Worm (Caenorhabditis elegans) whole organism, late embryonic: ENCODE results near the gene irg-5.
A peak's percentile ranks its signal among the peaks of the same experiment; 100 is the strongest.

ENCODE experiments used
- C38D4.7 ChIP-seq: fragments of 200-800 bp; sonication (Bioruptor generic); optimal IDR thresholded peaks from 2 replicates; lab custom pipeline; 2018; ENCODE audit warnings: mild to moderate bottlenecking, missing genetic modification characterization, moderate library complexity, missing compliant biosample characterization
- K09A11.1 ChIP-seq: sonication (generic microtip); optimal IDR thresholded peaks from 2 replicates; lab custom pipeline; 2017; ENCODE audit warnings: antibody characterized with exemption, mild to moderate bottlenecking, missing genetic modification characterization, missing compliant biosample characterization; ENCODE audit not compliant: insufficient read depth
- T23F11.4 ChIP-seq: fragments of 200-800 bp; sonication (Bioruptor generic); optimal IDR thresholded peaks from 2 replicates; lab custom pipeline; 2018; ENCODE audit warnings: mild to moderate bottlenecking, missing genetic modification characterization, missing compliant biosample characterization
- Y22D7AL.16 ChIP-seq: sonication (generic microtip); optimal IDR thresholded peaks from 2 replicates; lab custom pipeline; 2016; ENCODE audit warnings: missing genetic modification characterization, missing compliant biosample characterization
- ceh-18 ChIP-seq: sonication (generic microtip); optimal IDR thresholded peaks from 2 replicates; lab custom pipeline; 2016; ENCODE audit warnings: missing genetic modification characterization, missing compliant biosample characterization
- ceh-2 ChIP-seq: sonication (generic microtip); optimal IDR thresholded peaks from 2 replicates; lab custom pipeline; 2016; ENCODE audit warnings: missing genotype, missing genetic modification characterization, missing compliant biosample characterization
- ceh-22 ChIP-seq: sonication (generic microtip); optimal IDR thresholded peaks from 2 replicates; lab custom pipeline; 2017; ENCODE audit warnings: missing biosample characterization, missing genetic modification characterization
- ceh-30 ChIP-seq: fragments of 150-350 bp; optimal IDR thresholded peaks from 2 replicates; lab custom pipeline; 2014; ENCODE audit warnings: missing biosample characterization, missing genetic modification characterization
- ceh-31 ChIP-seq: sonication (generic microtip); optimal IDR thresholded peaks from 2 replicates; lab custom pipeline; 2016; ENCODE audit warnings: missing genetic modification characterization, missing compliant biosample characterization
- ceh-34 ChIP-seq: sonication (generic microtip); optimal IDR thresholded peaks from 2 replicates; lab custom pipeline; 2016; ENCODE audit warnings: mild to moderate bottlenecking, missing genetic modification characterization, missing compliant biosample characterization
- ceh-45 ChIP-seq: fragments of 200-800 bp; sonication (Bioruptor generic); IDR thresholded peaks from 2 replicates; pipeline ENCODE4 v1.3.6; 2022; ENCODE audit warnings: missing genetic modification reagents, missing genetic modification characterization, missing compliant biosample characterization
- ceh-48 ChIP-seq: sonication (generic microtip); optimal IDR thresholded peaks from 2 replicates; lab custom pipeline; 2016; ENCODE audit warnings: missing genetic modification characterization, inconsistent platforms, missing compliant biosample characterization
- ceh-6 ChIP-seq: fragments of 200-800 bp; sonication (Bioruptor generic); optimal IDR thresholded peaks from 2 replicates; lab custom pipeline; 2018; ENCODE audit warnings: mild to moderate bottlenecking, missing genetic modification characterization, missing compliant biosample characterization
- che-1 ChIP-seq: sonication (generic microtip); optimal IDR thresholded peaks from 2 replicates; lab custom pipeline; 2016; ENCODE audit warnings: mild to moderate bottlenecking, missing genetic modification characterization, missing compliant biosample characterization
- dmd-4 ChIP-seq: sonication (generic microtip); optimal IDR thresholded peaks from 2 replicates; lab custom pipeline; 2016; ENCODE audit warnings: borderline replicate concordance, missing genetic modification characterization, missing compliant biosample characterization
- elt-2 ChIP-seq: sonication (generic microtip); optimal IDR thresholded peaks from 2 replicates; lab custom pipeline; 2016; ENCODE audit warnings: missing genetic modification reagents, missing genetic modification characterization, missing compliant biosample characterization
- eyg-1 ChIP-seq: sonication (generic microtip); optimal IDR thresholded peaks from 2 replicates; lab custom pipeline; 2016; ENCODE audit warnings: missing genotype, missing genetic modification characterization, missing compliant biosample characterization
- hlh-6 ChIP-seq: sonication (generic microtip); optimal IDR thresholded peaks from 2 replicates; lab custom pipeline; 2016; ENCODE audit warnings: missing genotype, missing genetic modification characterization, missing compliant biosample characterization
- madf-2 ChIP-seq: sonication (generic microtip); optimal IDR thresholded peaks from 2 replicates; lab custom pipeline; 2017; ENCODE audit warnings: missing genetic modification characterization, missing compliant biosample characterization
- mec-3 ChIP-seq: sonication (generic microtip); optimal IDR thresholded peaks from 2 replicates; lab custom pipeline; 2016; ENCODE audit warnings: borderline replicate concordance, missing genetic modification characterization, missing compliant biosample characterization
- nfya-1 ChIP-seq: sonication (generic microtip); optimal IDR thresholded peaks from 2 replicates; lab custom pipeline; 2017; ENCODE audit warnings: missing genetic modification characterization, mild to moderate bottlenecking, missing compliant biosample characterization, antibody characterized with exemption, moderate library complexity
- nhr-11 ChIP-seq: fragments of 150-350 bp; optimal IDR thresholded peaks from 2 replicates; lab custom pipeline; 2014; ENCODE audit warnings: missing biosample characterization, missing genetic modification characterization
- nhr-232 ChIP-seq: sonication (generic microtip); optimal IDR thresholded peaks from 2 replicates; lab custom pipeline; 2016; ENCODE audit warnings: missing genetic modification characterization, missing compliant biosample characterization
- pha-4 ChIP-seq: fragments of 150-350 bp; optimal IDR thresholded peaks from 2 replicates; lab custom pipeline; 2018; ENCODE audit warnings: missing biosample characterization, missing genetic modification reagents, missing genetic modification characterization
- pqm-1 ChIP-seq: sonication (generic microtip); optimal IDR thresholded peaks from 2 replicates; lab custom pipeline; 2016; ENCODE audit warnings: missing genetic modification characterization, missing compliant biosample characterization
- pros-1 ChIP-seq: fragments of 150-350 bp; optimal IDR thresholded peaks from 2 replicates; lab custom pipeline; 2014; ENCODE audit warnings: missing biosample characterization, missing genetic modification reagents, missing genetic modification characterization
- rnt-1 ChIP-seq: sonication (generic microtip); optimal IDR thresholded peaks from 2 replicates; lab custom pipeline; 2016; ENCODE audit warnings: missing genetic modification characterization, missing compliant biosample characterization
- sox-2 ChIP-seq: fragments of 200-800 bp; sonication (Bioruptor generic); IDR thresholded peaks from 2 replicates; pipeline ENCODE4 v1.3.6; 2022; ENCODE audit warnings: missing genetic modification reagents, missing genetic modification characterization, missing compliant biosample characterization
- tbx-2 ChIP-seq: sonication (generic microtip); optimal IDR thresholded peaks from 2 replicates; lab custom pipeline; 2016; ENCODE audit warnings: missing genetic modification characterization, missing compliant biosample characterization
- tbx-7 ChIP-seq: sonication (generic microtip); optimal IDR thresholded peaks from 2 replicates; lab custom pipeline; 2016; ENCODE audit warnings: missing genotype, missing genetic modification characterization, missing compliant biosample characterization
- unc-3 ChIP-seq, 2 experiments: fragments of 200-800 bp in 1 of 2; sonication (Bioruptor generic) in 1 of 2; sonication (generic microtip) in 1 of 2; conservative IDR thresholded peaks in 1 of 2; optimal IDR thresholded peaks in 1 of 2; 2 replicates each; pipeline versions ENCODE4 v1.3.6 to Lab custom; 2016 to 2022; ENCODE audit warnings: missing compliant biosample characterization in 2 of 2, missing genetic modification characterization in 2 of 2, missing genetic modification reagents in 1 of 2
- unc-42 ChIP-seq: sonication (generic microtip); optimal IDR thresholded peaks from 2 replicates; lab custom pipeline; 2016; ENCODE audit warnings: missing genotype, missing genetic modification characterization, missing compliant biosample characterization
- unc-55 ChIP-seq: sonication (generic microtip); optimal IDR thresholded peaks from 2 replicates; lab custom pipeline; 2017; ENCODE audit warnings: missing biosample characterization, missing genetic modification reagents, missing genetic modification characterization
- ztf-16 ChIP-seq: sonication (generic microtip); optimal IDR thresholded peaks from 2 replicates; lab custom pipeline; 2017; ENCODE audit warnings: missing genetic modification characterization, missing compliant biosample characterization

Gene irg-5

DNA sequence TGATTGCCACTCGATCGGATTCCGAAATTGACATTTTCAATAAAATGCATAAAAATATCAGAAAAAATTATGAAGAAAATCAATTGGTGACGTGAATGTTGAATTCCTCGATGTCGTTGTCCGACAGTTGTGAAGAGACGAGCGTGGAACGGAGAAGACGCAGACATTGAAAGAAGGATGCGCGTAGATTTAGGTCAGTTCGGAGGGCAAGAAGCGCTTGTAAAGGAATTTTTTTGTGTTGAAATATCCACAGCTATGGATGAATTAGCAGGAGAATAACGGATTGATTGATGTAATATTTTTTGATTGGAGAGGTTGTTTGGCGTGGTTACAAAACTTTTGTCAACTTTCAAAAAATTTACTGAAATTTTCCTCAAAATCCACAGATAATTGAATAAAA lies 30.1 kb upstream of the irg-5 start, which contains the start of gene F20G2.3:
F20G2.3 (minus strand) TSS at position 101 of the 400 bp plus-strand sequence.
- no peak for TF ChIP-seq ceh-31 (tag; lab: Kevin White, UChicago)

DNA sequence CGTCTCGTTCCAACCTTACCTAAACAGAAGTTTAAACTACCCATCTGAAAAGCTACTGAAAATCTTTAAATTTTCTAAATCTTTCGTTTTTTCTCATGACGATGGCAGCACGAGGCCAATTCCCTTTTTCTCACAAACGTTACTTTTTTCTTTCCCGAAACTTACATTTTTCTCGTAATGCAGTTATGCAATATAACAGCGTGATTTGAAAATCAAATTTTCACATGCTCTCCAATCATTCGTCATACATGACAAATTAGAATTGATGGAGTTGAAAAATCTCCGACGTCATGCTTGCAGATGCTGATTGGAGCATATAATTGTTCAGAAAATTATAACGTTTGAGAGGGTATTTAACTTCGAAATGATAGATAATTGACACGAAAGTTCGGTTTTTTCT lies 25.4 kb upstream of the irg-5 start:
- TF ChIP-seq elt-2 (tag; lab: Kevin White, UChicago) (no peak), C38D4.7 (no peak), pros-1 (no peak), dmd-4 (tag; lab: Kevin White, UChicago) (no peak), T23F11.4 (GFP tag; lab: Kevin White, UChicago) (no peak), ceh-34 (no peak), ceh-45 (GFP tag; lab: Robert Waterston, UW) (no peak), rnt-1 (tag; lab: Kevin White, UChicago) (no peak), che-1 (no peak), pha-4 (tag; lab: Kevin White, UChicago) (no peak), K09A11.1 (tag; lab: Kevin White, UChicago) (no peak), hlh-6 (no peak), madf-2 (tag; lab: Kevin White, UChicago) (no peak), Y22D7AL.16 (tag; lab: Kevin White, UChicago) (no peak)

DNA sequence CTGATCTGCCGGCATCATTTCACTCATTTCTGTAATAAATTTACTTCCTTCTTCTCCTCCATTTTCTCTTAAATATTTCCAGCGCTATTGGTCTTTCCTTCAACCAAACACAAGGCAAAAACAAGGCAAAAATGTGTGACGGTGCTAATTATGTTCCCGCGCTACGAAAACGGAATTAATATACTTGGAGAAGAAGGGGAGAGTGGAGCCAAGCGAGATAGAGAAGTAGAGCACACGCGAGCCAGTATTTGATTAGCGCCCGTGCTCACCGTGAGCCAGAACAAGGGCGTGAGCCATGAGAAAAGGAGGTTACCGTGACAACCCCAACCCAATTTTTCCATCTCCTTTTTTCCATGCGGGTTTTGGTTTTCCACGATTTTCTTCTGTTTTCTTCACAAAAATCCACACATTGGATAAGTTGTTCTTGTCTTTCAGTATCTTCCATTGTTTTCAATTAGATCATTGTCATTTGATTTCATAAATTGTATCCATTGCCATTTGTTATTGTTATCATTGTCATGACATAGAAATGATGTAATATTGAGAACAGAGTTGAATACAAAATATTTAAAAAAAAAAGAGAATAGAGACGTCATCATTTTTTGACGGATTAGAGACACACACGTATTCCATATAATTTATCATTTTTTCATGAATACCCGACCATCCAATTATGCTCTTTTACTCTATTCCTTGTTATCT lies 24.3 kb upstream of the irg-5 start, which contains the start of gene F20G2.6:
F20G2.6 (plus strand) TSS at position 652 of the 702 bp plus-strand sequence.
- TF ChIP-seq ceh-2 (tag; lab: Kevin White, UChicago) (no peak), tbx-2 (tag; lab: Kevin White, UChicago) (no peak), ztf-16 (tag; lab: Kevin White, UChicago) (no peak), pros-1 (no peak), che-1 (no peak), ceh-18 (tag; lab: Kevin White, UChicago) (no peak), nfya-1 (tag; lab: Kevin White, UChicago) (no peak), ceh-30 (tag; lab: Kevin White, UChicago) (no peak), ceh-34 (no peak), unc-3 (GFP tag; conservative IDR thresholded peaks at IDR 0.05; lab: Robert Waterston, UW) (no peak), unc-3 (tag; optimal IDR thresholded peaks at IDR 0.05; lab: Kevin White, UChicago) (no peak), tbx-7 (tag; lab: Kevin White, UChicago) (no peak), eyg-1 (no peak), ceh-6 (GFP tag; lab: Kevin White, UChicago) (no peak), nhr-11 (tag; lab: Kevin White, UChicago) (no peak), mec-3 (tag; lab: Kevin White, UChicago) (no peak), K09A11.1 (tag; lab: Kevin White, UChicago) (no peak), nhr-232 (tag; lab: Kevin White, UChicago) (no peak), pqm-1 (tag; lab: Kevin White, UChicago) (no peak), ceh-22 (tag; lab: Kevin White, UChicago) (no peak)

DNA sequence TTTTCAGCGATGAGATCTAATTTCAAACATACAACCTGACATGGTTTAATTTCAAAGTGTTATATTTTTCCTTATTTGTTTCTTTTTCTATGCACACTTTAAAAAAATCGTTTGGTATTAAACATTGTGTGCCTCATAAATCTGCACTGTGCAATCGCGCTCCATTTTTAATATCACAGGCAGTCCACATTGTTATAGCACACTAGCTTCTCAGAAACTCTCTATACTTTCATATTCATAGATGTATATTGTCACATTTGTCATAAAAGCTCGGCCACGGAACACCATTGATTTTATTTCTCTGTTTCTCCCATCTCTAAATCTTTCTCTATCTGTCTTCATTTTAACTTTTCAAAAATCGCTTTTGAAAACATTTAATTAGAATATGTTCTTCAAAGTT lies 19.1 kb upstream of the irg-5 start:
- TF ChIP-seq unc-55 (peak; percentile 9), ceh-48 (tag; lab: Kevin White, UChicago) (peak; percentile 22), sox-2 (GFP tag; lab: Robert Waterston, UW) (no peak), unc-42 (tag; lab: Kevin White, UChicago) (peak; percentile 11), ceh-45 (GFP tag; lab: Robert Waterston, UW) (no peak), ceh-18 (tag; lab: Kevin White, UChicago) (no peak)
